Fruit fly (Drosophila melanogaster) whole organism, embryonic: ENCODE results near the gene CG13060.
A peak's percentile ranks its signal among the peaks of the same experiment; 100 is the strongest.

Source experiments
- Ada2b ChIP-seq: fragments of 200-800 bp; sonication (Bioruptor generic); IDR thresholded peaks from 2 replicates; pipeline ENCODE4 v1.3.6; 2022; ENCODE audit warnings: missing biosample characterization, missing genetic modification characterization
- Aef1 ChIP-seq: fragments of 200-800 bp; sonication (Bioruptor generic); IDR thresholded peaks from 3 replicates; pipeline ENCODE4 v1.3.6; 2022; ENCODE audit warnings: missing biosample characterization, missing genetic modification characterization
- CG10267 ChIP-seq: fragments of 200-800 bp; sonication (Bioruptor generic); optimal IDR thresholded peaks from 2 replicates; lab custom pipeline; 2018; ENCODE audit warnings: missing biosample characterization, mild to moderate bottlenecking, missing genetic modification characterization, moderate library complexity
- CG1233 ChIP-seq: fragments of 200-800 bp; sonication (Bioruptor generic); optimal IDR thresholded peaks from 4 replicates; lab custom pipeline; 2018; ENCODE audit warnings: missing biosample characterization, mild to moderate bottlenecking, missing genetic modification characterization
- CG12769 ChIP-seq: fragments of 200-800 bp; sonication (Bioruptor generic); optimal IDR thresholded peaks from 2 replicates; lab custom pipeline; 2019; ENCODE audit warnings: missing biosample characterization, mild to moderate bottlenecking, missing genetic modification characterization, moderate library complexity
- CG13296 ChIP-seq: fragments of 200-800 bp; sonication (Bioruptor generic); optimal IDR thresholded peaks from 3 replicates; lab custom pipeline; 2018; ENCODE audit warnings: missing biosample characterization, mild to moderate bottlenecking, missing genetic modification characterization
- CG13424 ChIP-seq: fragments of 200-800 bp; sonication (Bioruptor generic); optimal IDR thresholded peaks from 2 replicates; lab custom pipeline; 2019; ENCODE audit warnings: missing biosample characterization, mild to moderate bottlenecking, missing genetic modification characterization, moderate library complexity
- CG14050 ChIP-seq: fragments of 200-800 bp; sonication (Bioruptor generic); IDR thresholded peaks from 3 replicates; pipeline ENCODE4 v1.3.6; 2022; ENCODE audit warnings: missing biosample characterization, missing genetic modification characterization
- CG14441 ChIP-seq: fragments of 200-800 bp; sonication (Bioruptor generic); IDR thresholded peaks from 2 replicates; pipeline ENCODE4 v1.3.6; 2022; ENCODE audit warnings: missing biosample characterization, missing genetic modification characterization
- CG15269 ChIP-seq: fragments of 200-800 bp; sonication (Bioruptor generic); optimal IDR thresholded peaks from 2 replicates; lab custom pipeline; 2018; ENCODE audit warnings: missing biosample characterization, mild to moderate bottlenecking, missing genetic modification characterization, moderate library complexity
- CG15601 ChIP-seq: fragments of 200-800 bp; sonication (Bioruptor generic); optimal IDR thresholded peaks from 3 replicates; lab custom pipeline; 2019; ENCODE audit warnings: missing biosample characterization, mild to moderate bottlenecking, missing genetic modification characterization, moderate library complexity
- CG18011 ChIP-seq: fragments of 200-800 bp; sonication (Bioruptor generic); optimal IDR thresholded peaks from 2 replicates; lab custom pipeline; 2017; ENCODE audit warnings: missing biosample characterization, missing genetic modification characterization, mild to moderate bottlenecking, moderate library complexity, missing genotype
- CG2712 ChIP-seq: fragments of 200-800 bp; optimal IDR thresholded peaks from 3 replicates; lab custom pipeline; 2019; ENCODE audit warnings: missing biosample characterization, mild to moderate bottlenecking, missing genetic modification characterization, moderate library complexity
- CG3065 ChIP-seq: fragments of 200-800 bp; sonication (Bioruptor generic); optimal IDR thresholded peaks from 2 replicates; lab custom pipeline; 2016; ENCODE audit warnings: missing biosample characterization, missing genetic modification characterization
- CG31441 ChIP-seq: fragments of 200-800 bp; sonication (Bioruptor generic); IDR thresholded peaks from 2 replicates; pipeline ENCODE4 v1.3.6; 2022; ENCODE audit warnings: missing biosample characterization, missing genetic modification characterization
- CG32772 ChIP-seq: fragments of 200-800 bp; sonication (Bioruptor generic); IDR thresholded peaks from 2 replicates; pipeline ENCODE4 v1.3.6; 2022; ENCODE audit warnings: missing biosample characterization, missing genetic modification characterization
- CG6689 ChIP-seq: fragments of 200-800 bp; sonication (Bioruptor generic); IDR thresholded peaks from 2 replicates; pipeline ENCODE4 v1.3.6; 2022; ENCODE audit warnings: missing biosample characterization, missing genetic modification characterization
- CG7357 ChIP-seq: fragments of 200-800 bp; sonication (Bioruptor generic); IDR thresholded peaks from 3 replicates; pipeline ENCODE4 v1.3.6; 2022; ENCODE audit warnings: missing biosample characterization, missing genetic modification characterization
- CG7839 ChIP-seq: fragments of 200-800 bp; sonication (Bioruptor generic); optimal IDR thresholded peaks from 3 replicates; lab custom pipeline; 2018; ENCODE audit warnings: missing biosample characterization, mild to moderate bottlenecking, missing genetic modification characterization, moderate library complexity
- CG7963 ChIP-seq: fragments of 200-800 bp; sonication (Bioruptor generic); IDR thresholded peaks from 3 replicates; pipeline ENCODE4 v1.3.6; 2022; ENCODE audit warnings: missing biosample characterization, missing genetic modification characterization; ENCODE audit not compliant: partially characterized antibody
- CG8290 ChIP-seq, 3 experiments: fragments of 200-800 bp; sonication (Bioruptor generic); optimal IDR thresholded peaks; 2 replicates each; lab custom pipeline; 2016 to 2019; ENCODE audit warnings: missing biosample characterization in 3 of 3, missing genetic modification characterization in 3 of 3, mild to moderate bottlenecking in 2 of 3, moderate library complexity in 1 of 3
- CoRest ChIP-seq: fragments of 200-800 bp; sonication (Bioruptor generic); optimal IDR thresholded peaks from 3 replicates; lab custom pipeline; 2018; ENCODE audit warnings: missing biosample characterization, mild to moderate bottlenecking, missing genetic modification characterization, moderate library complexity
- HLH3B ChIP-seq: fragments of 200-800 bp; sonication (Bioruptor generic); IDR thresholded peaks from 2 replicates; pipeline ENCODE4 v1.3.6; 2022; ENCODE audit warnings: missing biosample characterization, missing genetic modification characterization
- Lim3 ChIP-seq: fragments of 200-800 bp; sonication (Bioruptor generic); IDR thresholded peaks from 2 replicates; pipeline ENCODE4 v1.3.6; 2022; ENCODE audit warnings: missing biosample characterization, missing genetic modification characterization
- Med ChIP-seq: fragments of 200-800 bp; sonication (Bioruptor generic); peaks from one replicate; lab custom pipeline; 2016; ENCODE audit warnings: missing biosample characterization, missing genetic modification characterization, mild to moderate bottlenecking, inconsistent platforms, moderate library complexity
- Oli ChIP-seq: fragments of 200-800 bp; sonication (Bioruptor generic); optimal IDR thresholded peaks from 2 replicates; lab custom pipeline; 2018; ENCODE audit warnings: missing biosample characterization, mild to moderate bottlenecking, missing genetic modification characterization, moderate library complexity
- Sox102F ChIP-seq: fragments of 200-800 bp; sonication (Bioruptor generic); optimal IDR thresholded peaks from 2 replicates; lab custom pipeline; 2018; ENCODE audit warnings: missing biosample characterization, mild to moderate bottlenecking, missing genetic modification characterization, moderate library complexity
- Taf1 ChIP-seq: fragments of 200-800 bp; sonication (Bioruptor generic); IDR thresholded peaks from 2 replicates; pipeline ENCODE4 v1.3.6; 2022; ENCODE audit warnings: missing biosample characterization, missing genetic modification characterization
- Xbp1 ChIP-seq: fragments of 200-800 bp; sonication (Bioruptor generic); optimal IDR thresholded peaks from 3 replicates; lab custom pipeline; 2016; ENCODE audit warnings: missing biosample characterization, mild to moderate bottlenecking, missing genetic modification characterization
- ab ChIP-seq: fragments of 200-800 bp; sonication (Bioruptor generic); optimal IDR thresholded peaks from 2 replicates; lab custom pipeline; 2016; ENCODE audit warnings: missing biosample characterization, missing genetic modification characterization
- abd-A ChIP-seq: fragments of 200-800 bp; sonication (Bioruptor generic); optimal IDR thresholded peaks from 3 replicates; lab custom pipeline; 2019; ENCODE audit warnings: missing biosample characterization, mild to moderate bottlenecking, missing genetic modification characterization, moderate library complexity
- bsh ChIP-seq, 2 experiments: fragments of 200-800 bp; sonication (Bioruptor generic); optimal IDR thresholded peaks; 2 replicates each; lab custom pipeline; 2017 to 2018; ENCODE audit warnings: mild to moderate bottlenecking in 2 of 2, missing biosample characterization in 2 of 2, missing genetic modification characterization in 2 of 2, moderate library complexity in 1 of 2
- cwo ChIP-seq: fragments of 200-800 bp; sonication (Bioruptor generic); optimal IDR thresholded peaks from 3 replicates; lab custom pipeline; 2017; ENCODE audit warnings: missing biosample characterization, missing genetic modification characterization, mild to moderate bottlenecking, moderate library complexity, missing genetic modification reagents
- dmrt99B ChIP-seq: fragments of 200-800 bp; sonication (Bioruptor generic); optimal IDR thresholded peaks from 2 replicates; lab custom pipeline; 2018; ENCODE audit warnings: missing biosample characterization, mild to moderate bottlenecking, missing genetic modification characterization, moderate library complexity
- dpn ChIP-seq, 2 experiments: fragments of 200-800 bp; sonication (Bioruptor generic); optimal IDR thresholded peaks; 3 replicates each; lab custom pipeline; 2016; ENCODE audit warnings: missing biosample characterization in 2 of 2, missing genetic modification characterization in 2 of 2
- fd3F ChIP-seq: fragments of 200-800 bp; sonication (Bioruptor generic); optimal IDR thresholded peaks from 2 replicates; lab custom pipeline; 2018; ENCODE audit warnings: missing biosample characterization, mild to moderate bottlenecking, missing genetic modification characterization, moderate library complexity
- fd96Cb ChIP-seq: fragments of 200-800 bp; sonication (Bioruptor generic); optimal IDR thresholded peaks from 2 replicates; lab custom pipeline; 2018; ENCODE audit warnings: missing biosample characterization, mild to moderate bottlenecking, missing genetic modification characterization, moderate library complexity
- gcm ChIP-seq: fragments of 200-800 bp; sonication (Bioruptor generic); optimal IDR thresholded peaks from 2 replicates; lab custom pipeline; 2019; ENCODE audit warnings: missing biosample characterization, mild to moderate bottlenecking, missing genetic modification characterization, moderate library complexity
- grau ChIP-seq: fragments of 200-800 bp; optimal IDR thresholded peaks from 3 replicates; lab custom pipeline; 2019; ENCODE audit warnings: missing biosample characterization, mild to moderate bottlenecking, missing genetic modification characterization, moderate library complexity
- jumu ChIP-seq: fragments of 200-800 bp; sonication (Bioruptor generic); optimal IDR thresholded peaks from 3 replicates; lab custom pipeline; 2016; ENCODE audit warnings: missing biosample characterization, missing genetic modification characterization
- onecut ChIP-seq: fragments of 200-800 bp; sonication (Bioruptor generic); IDR thresholded peaks from 2 replicates; pipeline ENCODE4 v1.3.6; 2022; ENCODE audit warnings: missing biosample characterization, missing genetic modification characterization
- pum ChIP-seq: fragments of 200-800 bp; sonication (Bioruptor generic); optimal IDR thresholded peaks from 2 replicates; lab custom pipeline; 2016; ENCODE audit warnings: missing biosample characterization, missing genetic modification characterization
- sens ChIP-seq: fragments of 200-800 bp; sonication (Bioruptor generic); peaks from one replicate; lab custom pipeline; 2016; ENCODE audit warnings: missing biosample characterization, missing genetic modification characterization
- slbo ChIP-seq: fragments of 200-800 bp; sonication (Bioruptor generic); IDR thresholded peaks from 2 replicates; pipeline ENCODE4 v1.3.6; 2022; ENCODE audit warnings: missing biosample characterization, missing genetic modification characterization
- tap ChIP-seq: fragments of 200-800 bp; optimal IDR thresholded peaks from 3 replicates; lab custom pipeline; 2019; ENCODE audit warnings: missing biosample characterization, mild to moderate bottlenecking, missing genetic modification characterization, moderate library complexity
- tgo ChIP-seq: fragments of 200-800 bp; sonication (Bioruptor generic); IDR thresholded peaks from 3 replicates; pipeline ENCODE4 v1.3.6; 2022; ENCODE audit warnings: missing biosample characterization, missing genetic modification characterization
- toy ChIP-seq: fragments of 200-800 bp; sonication (Bioruptor generic); IDR thresholded peaks from 2 replicates; pipeline ENCODE4 v1.3.6; 2022; ENCODE audit warnings: missing biosample characterization, missing genetic modification characterization
- unpg ChIP-seq: fragments of 200-800 bp; sonication (Bioruptor generic); optimal IDR thresholded peaks from 3 replicates; lab custom pipeline; 2018; ENCODE audit warnings: missing biosample characterization, mild to moderate bottlenecking, missing genetic modification characterization, moderate library complexity
- vvl ChIP-seq: fragments of 200-800 bp; sonication (Bioruptor generic); IDR thresholded peaks from 2 replicates; pipeline ENCODE4 v1.3.6; 2022; ENCODE audit warnings: missing biosample characterization, missing genetic modification characterization

Gene CG13060

dm6 chr3L:16286258-16286657 is 33.4 kb upstream of the CG13060 start (continued):
- TF ChIP-seq CG3065 (GFP tag; lab: Kevin White, UChicago): no peak
- TF ChIP-seq Med: peak; percentile 79
- TF ChIP-seq CG14050: 0 out of 3 replicates have a peak, but pooled peaks have one; percentile 17
- TF ChIP-seq CG7357 (GFP tag; lab: Robert Waterston, UW): 0 out of 3 replicates have a peak, but pooled peaks have one; percentile 32
- no peak for TF ChIP-seq CG18011 (GFP tag; lab: Kevin White, UChicago)
- peak; percentile 52 for TF ChIP-seq unpg (GFP tag; lab: Kevin White, UChicago)
- 0 out of 2 replicates have a peak, but pooled peaks have one; percentile 8 for TF ChIP-seq CG32772 (GFP tag; lab: Robert Waterston, UW)
- peak; percentile 48 for TF ChIP-seq CG7839 (tag; lab: Kevin White, UChicago)
- TF ChIP-seq vvl (GFP tag; lab: Robert Waterston, UW): peak; percentile 62
- peak; percentile 54 for TF ChIP-seq CG13424
- TF ChIP-seq cwo (GFP tag; lab: Kevin White, UChicago): peak; percentile 79
- no peak for TF ChIP-seq Lim3 (GFP tag; lab: Robert Waterston, UW)
- peak; percentile 21 for TF ChIP-seq abd-A
- peak; percentile 16 for TF ChIP-seq CoRest (tag; lab: Kevin White, UChicago)
- peak; percentile 7 for TF ChIP-seq fd3F (GFP tag; lab: Kevin White, UChicago)
- peak in 1 of 2 experiments; percentile 1 for TF ChIP-seq dpn (GFP tag; optimal IDR thresholded peaks at IDR 0.05; lab: Kevin White, UChicago)
- no peak for TF ChIP-seq CG7963 (GFP tag; lab: Robert Waterston, UW)
- peak; percentile 19 for TF ChIP-seq fd96Cb (tag; lab: Kevin White, UChicago)
- TF ChIP-seq Ada2b: peak; percentile 20; the same call in 1 of the 2 replicates
- TF ChIP-seq CG6689 (GFP tag; lab: Robert Waterston, UW): 0 out of 2 replicates have a peak, but pooled peaks have one; percentile 33
- TF ChIP-seq Oli (tag; lab: Kevin White, UChicago): peak; percentile 44
- 0 out of 2 replicates have a peak, but pooled peaks have one; percentile 29 for TF ChIP-seq CG31441
- no peak for TF ChIP-seq toy (GFP tag; lab: Robert Waterston, UW)
- peak; percentile 10 for TF ChIP-seq Xbp1 (GFP tag; lab: Kevin White, UChicago)
- TF ChIP-seq HLH3B (GFP tag; lab: Robert Waterston, UW): peak; percentile 34; the same call in 1 of the 2 replicates
- peak; percentile 74 for TF ChIP-seq sens
- TF ChIP-seq gcm (GFP tag; lab: Kevin White, UChicago): peak; percentile 9
- no peak for TF ChIP-seq pum (GFP tag; lab: Kevin White, UChicago)
- TF ChIP-seq CG2712 (tag; lab: Kevin White, UChicago): no peak
- TF ChIP-seq CG10267 (tag; lab: Kevin White, UChicago): no peak
- no peak for TF ChIP-seq CG1233 (GFP tag; lab: Kevin White, UChicago)
- TF ChIP-seq onecut (GFP tag; lab: Robert Waterston, UW): no peak
- 0 out of 3 replicates have a peak, but pooled peaks have one; percentile 10 for TF ChIP-seq Aef1 (GFP tag; lab: Robert Waterston, UW)
- no peak for TF ChIP-seq ab (GFP tag; lab: Kevin White, UChicago)
- no peak for TF ChIP-seq CG8290 (GFP tag; optimal IDR thresholded peaks at IDR 0.05; lab: Kevin White, UChicago)
- peak in 1 of 2 experiments; percentile 46 for TF ChIP-seq CG8290 (tag; optimal IDR thresholded peaks at IDR 0.05; lab: Kevin White, UChicago)
- TF ChIP-seq CG15601 (tag; lab: Kevin White, UChicago): no peak
- no peak for TF ChIP-seq slbo (GFP tag; lab: Robert Waterston, UW)
- TF ChIP-seq tgo (GFP tag; lab: Robert Waterston, UW): peak; percentile 35; the same call in 2 of the 3 replicates
- peak; percentile 58 for TF ChIP-seq Sox102F (GFP tag; lab: Kevin White, UChicago)
- TF ChIP-seq grau: peak; percentile 35
- peak; percentile 57 for TF ChIP-seq CG14441 (GFP tag; lab: Robert Waterston, UW)
- TF ChIP-seq CG13296 (GFP tag; lab: Kevin White, UChicago): peak; percentile 23
- TF ChIP-seq tap (tag; lab: Kevin White, UChicago): peak; percentile 40
- peak; percentile 12 to 16 for TF ChIP-seq bsh (GFP tag; optimal IDR thresholded peaks at IDR 0.05; lab: Kevin White, UChicago)
- TF ChIP-seq CG15269 (tag; lab: Kevin White, UChicago): peak; percentile 64
- peak; percentile 67 for TF ChIP-seq dmrt99B
- TF ChIP-seq Taf1 (GFP tag; lab: Robert Waterston, UW): no peak
- peak; percentile 3 for TF ChIP-seq jumu
- TF ChIP-seq CG12769 (tag; lab: Kevin White, UChicago): peak; percentile 39
